Worm (Caenorhabditis elegans) whole organism, L2 larva: Measurements from ENCODE around the gene C26B9.3.

Experiments
- C34F6.9 ChIP-seq: fragments of 150-350 bp; optimal IDR thresholded peaks from 2 replicates; lab custom pipeline; 2014; ENCODE audit warnings: missing biosample characterization, missing genetic modification characterization
- F13H6.1 ChIP-seq: sonication (generic microtip); optimal IDR thresholded peaks from 2 replicates; lab custom pipeline; 2016; ENCODE audit warnings: missing genetic modification characterization, missing compliant biosample characterization
- R02D3.7 ChIP-seq: fragments of 150-350 bp; optimal IDR thresholded peaks from 2 replicates; lab custom pipeline; 2014; ENCODE audit warnings: missing biosample characterization, missing genetic modification characterization
- Y55F3AM.14 ChIP-seq: fragments of 200-800 bp; sonication (Bioruptor generic); optimal IDR thresholded peaks from 2 replicates; lab custom pipeline; 2018; ENCODE audit warnings: mild to moderate bottlenecking, missing genetic modification characterization, missing compliant biosample characterization
- ZK546.5 ChIP-seq: sonication (generic microtip); optimal IDR thresholded peaks from 2 replicates; lab custom pipeline; 2017; ENCODE audit warnings: missing biosample characterization, missing genetic modification characterization
- alr-1 ChIP-seq: fragments of 150-350 bp; optimal IDR thresholded peaks from 2 replicates; lab custom pipeline; 2014; ENCODE audit warnings: missing biosample characterization, missing genetic modification characterization
- aly-2 ChIP-seq: fragments of 150-350 bp; optimal IDR thresholded peaks from 2 replicates; lab custom pipeline; 2014; ENCODE audit warnings: missing biosample characterization, missing genetic modification characterization
- ama-1 ChIP-seq: fragments of 150-350 bp; optimal IDR thresholded peaks from 2 replicates; lab custom pipeline; 2018; ENCODE audit warnings: inconsistent platforms
- ceh-16 ChIP-seq: fragments of 150-350 bp; optimal IDR thresholded peaks from 2 replicates; lab custom pipeline; 2014; ENCODE audit warnings: missing biosample characterization, missing genetic modification characterization
- dmd-4 ChIP-seq: sonication (generic microtip); optimal IDR thresholded peaks from 2 replicates; lab custom pipeline; 2017; ENCODE audit warnings: missing biosample characterization, missing genetic modification characterization
- egl-27 ChIP-seq: sonication (generic microtip); optimal IDR thresholded peaks from 3 replicates; lab custom pipeline; 2017; ENCODE audit warnings: missing biosample characterization, missing genetic modification reagents, missing genetic modification characterization
- fos-1 ChIP-seq: fragments of 150-350 bp; optimal IDR thresholded peaks from 2 replicates; lab custom pipeline; 2014; ENCODE audit warnings: missing biosample characterization, missing genetic modification characterization
- lin-13 ChIP-seq: fragments of 150-350 bp; optimal IDR thresholded peaks from 2 replicates; lab custom pipeline; 2014; ENCODE audit warnings: missing biosample characterization, missing genetic modification reagents, missing genetic modification characterization
- lsy-2 ChIP-seq, 2 experiments: fragments of 150-350 bp in 1 of 2; sonication (generic microtip) in 1 of 2; optimal IDR thresholded peaks; 2 replicates each; lab custom pipeline; 2014 to 2017; ENCODE audit warnings: missing biosample characterization in 2 of 2, missing genetic modification characterization in 2 of 2
- mab-5 ChIP-seq: fragments of 150-350 bp; optimal IDR thresholded peaks from 2 replicates; lab custom pipeline; 2014; ENCODE audit warnings: missing biosample characterization, missing genetic modification characterization
- mbf-1 ChIP-seq: sonication (generic microtip); optimal IDR thresholded peaks from 2 replicates; lab custom pipeline; 2017; ENCODE audit warnings: missing biosample characterization, missing genetic modification characterization
- nhr-10 ChIP-seq: sonication (generic microtip); optimal IDR thresholded peaks from 2 replicates; lab custom pipeline; 2017; ENCODE audit warnings: missing biosample characterization, missing genetic modification characterization
- nhr-11 ChIP-seq: fragments of 150-350 bp; optimal IDR thresholded peaks from 2 replicates; lab custom pipeline; 2014; ENCODE audit warnings: missing biosample characterization, missing genetic modification characterization
- nhr-129 ChIP-seq: fragments of 150-350 bp; optimal IDR thresholded peaks from 2 replicates; lab custom pipeline; 2014; ENCODE audit warnings: missing biosample characterization, missing genetic modification characterization
- nhr-21 ChIP-seq: fragments of 150-350 bp; optimal IDR thresholded peaks from 2 replicates; lab custom pipeline; 2014; ENCODE audit warnings: missing biosample characterization, missing genetic modification characterization
- nhr-237 ChIP-seq: fragments of 150-350 bp; optimal IDR thresholded peaks from 2 replicates; lab custom pipeline; 2014; ENCODE audit warnings: missing biosample characterization, missing genetic modification characterization
- nhr-25 ChIP-seq: fragments of 150-350 bp; sonication (generic microtip); optimal IDR thresholded peaks from 3 replicates; lab custom pipeline; 2014; ENCODE audit warnings: missing biosample characterization, missing genetic modification characterization
- nhr-6 ChIP-seq: fragments of 150-350 bp; optimal IDR thresholded peaks from 2 replicates; lab custom pipeline; 2014; ENCODE audit warnings: missing biosample characterization, missing genetic modification characterization
- peb-1 ChIP-seq: fragments of 150-350 bp; optimal IDR thresholded peaks from 2 replicates; lab custom pipeline; 2014; ENCODE audit warnings: missing biosample characterization, missing genetic modification characterization
- sem-4 ChIP-seq: fragments of 150-350 bp; optimal IDR thresholded peaks from 2 replicates; lab custom pipeline; 2014; ENCODE audit warnings: missing biosample characterization, missing genetic modification reagents, missing genetic modification characterization
- skn-1 ChIP-seq: sonication (generic microtip); optimal IDR thresholded peaks from 2 replicates; lab custom pipeline; 2017; ENCODE audit warnings: missing biosample characterization, missing genetic modification characterization
- sma-9 ChIP-seq, 2 experiments: fragments of 150-350 bp in 1 of 2; sonication (generic microtip) in 1 of 2; optimal IDR thresholded peaks; 2 replicates each; lab custom pipeline; 2014 to 2016; ENCODE audit warnings: missing genetic modification characterization in 2 of 2, mild to moderate bottlenecking in 1 of 2, missing biosample characterization in 1 of 2, missing compliant biosample characterization in 1 of 2, missing genetic modification reagents in 1 of 2, moderate library complexity in 1 of 2
- unc-39 ChIP-seq: fragments of 150-350 bp; optimal IDR thresholded peaks from 2 replicates; lab custom pipeline; 2014; ENCODE audit warnings: missing biosample characterization, missing genetic modification characterization
- zag-1 ChIP-seq: fragments of 150-350 bp; optimal IDR thresholded peaks from 2 replicates; lab custom pipeline; 2014; ENCODE audit warnings: missing biosample characterization, missing genetic modification characterization
- ztf-1 ChIP-seq: fragments of 200-800 bp; sonication (Bioruptor generic); conservative IDR thresholded peaks from 2 replicates; pipeline ENCODE4 v1.3.6; 2022; ENCODE audit warnings: missing genetic modification characterization, missing compliant biosample characterization
- ztf-11 ChIP-seq: sonication (generic microtip); optimal IDR thresholded peaks from 2 replicates; lab custom pipeline; 2017; ENCODE audit warnings: missing biosample characterization, missing genetic modification characterization
- ztf-4 ChIP-seq: fragments of 150-350 bp; optimal IDR thresholded peaks from 2 replicates; lab custom pipeline; 2014; ENCODE audit warnings: missing biosample characterization, missing genetic modification characterization

The C26B9.3 gene

DNA sequence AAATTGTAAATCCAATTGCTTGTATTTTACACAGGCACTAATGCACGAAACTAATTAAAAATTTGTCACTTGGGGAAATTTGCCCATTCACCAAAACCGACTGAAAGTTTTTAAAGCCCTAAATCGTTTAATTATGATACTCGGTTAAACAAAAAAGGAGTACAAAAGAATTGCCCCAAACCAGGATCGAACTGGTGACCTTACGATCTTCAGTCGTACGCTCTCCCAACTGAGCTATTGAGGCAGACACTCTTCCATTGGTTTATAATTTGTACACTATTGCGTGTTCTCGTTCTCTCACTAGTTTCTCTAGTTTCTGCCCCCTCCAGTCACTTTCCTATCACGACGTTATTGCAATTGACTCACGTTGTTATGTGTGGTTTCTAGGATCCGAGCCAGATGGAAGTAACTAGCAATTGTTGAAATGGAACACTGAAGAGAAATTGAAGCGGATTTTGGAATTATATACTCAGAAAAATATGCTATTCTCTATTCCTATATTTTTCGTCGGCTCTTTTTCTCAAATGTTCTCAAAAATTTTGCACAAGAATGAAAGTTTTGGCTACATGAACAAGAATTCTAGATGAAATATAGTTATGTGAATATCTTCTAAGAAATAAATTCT lies 18.8 kb upstream of the C26B9.3 start (continued):
- TF ChIP-seq alr-1 (tag; lab: Kevin White, UChicago) (no peak), mbf-1 (tag; lab: Kevin White, UChicago) (no peak), ztf-1 (GFP tag; lab: Robert Waterston, UW) (no peak), ceh-16 (no peak), fos-1 (tag; lab: Kevin White, UChicago) (peak; percentile 51)

DNA sequence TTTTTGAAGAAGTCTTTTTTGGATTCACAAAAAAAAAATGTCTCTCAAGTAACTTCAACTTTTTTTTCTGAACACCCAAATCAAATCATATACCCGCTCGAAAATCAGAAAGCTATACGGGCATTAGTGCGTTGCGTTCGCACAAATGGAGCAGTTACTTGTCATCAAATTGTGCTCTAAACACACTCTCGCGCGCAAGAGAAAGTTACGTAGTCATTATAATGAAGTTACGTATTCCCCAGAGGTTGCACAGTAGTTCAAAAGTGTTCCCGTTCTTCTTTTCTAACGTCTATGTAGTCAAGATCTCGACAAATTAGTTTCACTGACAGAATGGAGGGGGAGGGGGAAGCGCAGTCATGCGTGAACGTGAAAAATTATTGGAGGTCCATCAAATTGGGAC lies 16.5 kb upstream of the C26B9.3 start:
- no peak for TF ChIP-seq nhr-237 (tag; lab: Kevin White, UChicago)
- TF ChIP-seq aly-2 (tag; lab: Kevin White, UChicago) = no peak
- no peak for TF ChIP-seq nhr-10 (tag; lab: Kevin White, UChicago)
- no peak for TF ChIP-seq Y55F3AM.14 (GFP tag; lab: Kevin White, UChicago)
- TF ChIP-seq ZK546.5 (tag; lab: Kevin White, UChicago) = no peak
- TF ChIP-seq ztf-11 (tag; lab: Kevin White, UChicago) = no peak
- TF ChIP-seq sma-9 (GFP tag; optimal IDR thresholded peaks at IDR 0.05; lab: Kevin White, UChicago) = no peak
- TF ChIP-seq sma-9 (tag; optimal IDR thresholded peaks at IDR 0.05; lab: Kevin White, UChicago) = no peak
- TF ChIP-seq sem-4 = no peak
- no peak for TF ChIP-seq nhr-11
- TF ChIP-seq ztf-1 (GFP tag; lab: Robert Waterston, UW) = no peak
- no peak for TF ChIP-seq fos-1 (tag; lab: Kevin White, UChicago)
- no peak for TF ChIP-seq F13H6.1
- TF ChIP-seq mab-5 = no peak

DNA sequence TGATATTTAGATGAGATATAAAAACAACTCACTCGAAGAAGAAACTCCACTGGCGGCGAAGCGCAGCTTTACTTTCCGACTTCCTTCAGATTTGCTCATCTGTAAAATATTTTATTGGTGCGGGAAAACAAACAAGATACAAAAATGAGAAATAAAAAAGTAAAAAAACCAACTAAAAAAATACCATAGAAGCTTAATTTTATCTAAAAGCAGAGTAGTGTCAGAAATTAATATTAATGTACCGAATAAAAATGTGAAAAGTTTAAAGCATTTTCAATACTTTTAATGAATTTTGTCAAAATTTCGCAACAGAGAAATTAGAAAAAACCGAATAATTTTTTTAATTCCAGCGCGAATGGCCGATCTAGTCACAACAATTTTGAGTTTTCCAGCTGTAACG lies 14.8 kb upstream of the C26B9.3 start, which contains the start of gene sto-2:
TSS of gene sto-2 (minus strand) at position 101 of the 400 bp plus-strand sequence.
- TF ChIP-seq nhr-129 (tag; lab: Kevin White, UChicago) = no peak
- TF ChIP-seq ama-1 (lab: Kevin White, UChicago) = no peak
- TF ChIP-seq nhr-10 (tag; lab: Kevin White, UChicago) = no peak
- no peak for TF ChIP-seq nhr-6
- no peak for TF ChIP-seq ceh-16
- no peak for TF ChIP-seq nhr-21 (tag; lab: Kevin White, UChicago)
- TF ChIP-seq Y55F3AM.14 (GFP tag; lab: Kevin White, UChicago) = no peak
- TF ChIP-seq F13H6.1 = no peak
- no peak for TF ChIP-seq unc-39 (tag; lab: Kevin White, UChicago)

- TF ChIP-seq mab-5 (no peak), dmd-4 (tag; lab: Kevin White, UChicago) (no peak), zag-1 (tag; lab: Kevin White, UChicago) (no peak), skn-1 (tag; lab: Kevin White, UChicago) (peak; percentile 80), lin-13 (no peak), fos-1 (tag; lab: Kevin White, UChicago) (peak; percentile 86)
- TF ChIP-seq, all 48 proteins: peak for 2
These were observed 8.9 kb upstream of the C26B9.3 start, which contains the start of gene C26B9.5 for ce11 chrX:5329236-5329635. TSS of gene C26B9.5 (plus strand) at chrX:5329479.

- TF ChIP-seq R02D3.7 (tag; lab: Kevin White, UChicago) (no peak), C34F6.9 (tag; lab: Kevin White, UChicago) (no peak), sma-9 (GFP tag; optimal IDR thresholded peaks at IDR 0.05; lab: Kevin White, UChicago) (no peak), sma-9 (tag; optimal IDR thresholded peaks at IDR 0.05; lab: Kevin White, UChicago) (no peak), ama-1 (lab: Kevin White, UChicago) (no peak), ZK546.5 (tag; lab: Kevin White, UChicago) (no peak), unc-39 (tag; lab: Kevin White, UChicago) (no peak), lsy-2 (tag; optimal IDR thresholded peaks at IDR 0.05; lab: Kevin White, UChicago) (no peak), ztf-11 (tag; lab: Kevin White, UChicago) (no peak), egl-27 (tag; lab: Kevin White, UChicago) (no peak), nhr-6 (no peak), skn-1 (tag; lab: Kevin White, UChicago) (no peak), Y55F3AM.14 (GFP tag; lab: Kevin White, UChicago) (no peak), ztf-4 (no peak), nhr-129 (tag; lab: Kevin White, UChicago) (no peak), nhr-25 (no peak), peb-1 (tag; lab: Kevin White, UChicago) (no peak)
These were observed 7.3 kb upstream of the C26B9.3 start for ce11 chrX:5330765-5331164.
